Worm (Caenorhabditis elegans) whole organism, L1 larva: ENCODE results near the gene F01D5.2.

Experiments
- fkh-10 ChIP-seq: sonication (generic microtip); optimal IDR thresholded peaks from 2 replicates; lab custom pipeline; 2017; ENCODE audit warnings: missing biosample characterization, missing genetic modification reagents, missing genetic modification characterization
- fkh-8 ChIP-seq: sonication (generic microtip); optimal IDR thresholded peaks from 2 replicates; lab custom pipeline; 2016; ENCODE audit warnings: mild to moderate bottlenecking, missing genetic modification characterization, missing compliant biosample characterization
- jun-1 ChIP-seq: fragments of 150-350 bp; optimal IDR thresholded peaks from 2 replicates; lab custom pipeline; 2014; ENCODE audit warnings: missing biosample characterization, missing genetic modification reagents, missing genetic modification characterization
- lin-15B ChIP-seq: fragments of 150-350 bp; sonication (generic microtip); optimal IDR thresholded peaks from 3 replicates; lab custom pipeline; 2014; ENCODE audit warnings: missing biosample characterization, missing genetic modification characterization
- lin-39 ChIP-seq: fragments of 150-350 bp; optimal IDR thresholded peaks from 2 replicates; lab custom pipeline; 2014; ENCODE audit warnings: missing biosample characterization, missing genetic modification reagents, missing genetic modification characterization
- mab-9 ChIP-seq: fragments of 200-800 bp; sonication (Bioruptor generic); IDR thresholded peaks from 2 replicates; pipeline ENCODE4 v1.3.6; 2022; ENCODE audit warnings: missing genetic modification reagents, missing genetic modification characterization, missing compliant biosample characterization
- mdl-1 ChIP-seq, 2 experiments: fragments of 150-350 bp; optimal IDR thresholded peaks; 2 replicates each; lab custom pipeline; 2014 to 2017; ENCODE audit warnings: missing biosample characterization in 2 of 2, missing genetic modification characterization in 2 of 2, inconsistent platforms in 1 of 2
- mep-1 ChIP-seq: fragments of 150-350 bp; optimal IDR thresholded peaks from 2 replicates; lab custom pipeline; 2014; ENCODE audit warnings: missing biosample characterization, missing genetic modification characterization
- nhr-12 ChIP-seq: sonication (generic microtip); optimal IDR thresholded peaks from 2 replicates; lab custom pipeline; 2017; ENCODE audit warnings: missing biosample characterization, missing genetic modification characterization
- nhr-77 ChIP-seq: fragments of 150-350 bp; optimal IDR thresholded peaks from 2 replicates; lab custom pipeline; 2014; ENCODE audit warnings: missing biosample characterization, missing genetic modification characterization
- nhr-85 ChIP-seq: sonication (generic microtip); peaks from one replicate; lab custom pipeline; 2016; ENCODE audit warnings: missing genetic modification characterization, inconsistent platforms, missing compliant biosample characterization
- skn-1 ChIP-seq: fragments of 150-350 bp; optimal IDR thresholded peaks from 2 replicates; lab custom pipeline; 2014; ENCODE audit warnings: missing biosample characterization, missing genetic modification characterization

- no peak for TF ChIP-seq nhr-85 (tag; lab: Kevin White, UChicago)
- TF ChIP-seq nhr-12 (tag; lab: Kevin White, UChicago), result no peak
- TF ChIP-seq nhr-77 (tag; lab: Kevin White, UChicago), result no peak
- no peak for TF ChIP-seq skn-1 (tag; lab: Kevin White, UChicago)
- no peak for TF ChIP-seq mdl-1 (tag; optimal IDR thresholded peaks at IDR 0.05; lab: Kevin White, UChicago)
- no peak for TF ChIP-seq mep-1
- no peak for TF ChIP-seq fkh-10 (GFP tag; lab: Kevin White, UChicago)
- no peak for TF ChIP-seq lin-39 (tag; lab: Kevin White, UChicago)
- TF ChIP-seq jun-1 (tag; lab: Kevin White, UChicago), result no peak
- TF ChIP-seq mab-9 (GFP tag; lab: Robert Waterston, UW), result no peak
- TF ChIP-seq fkh-8, result no peak
- TF ChIP-seq lin-15B, result no peak
These were observed 40.9 kb upstream of the F01D5.2 start for ce11 chrII:14039811-14040203.
